Fruit fly (Drosophila melanogaster) whole organism, embryonic: Measurements from ENCODE around the gene ca.

Source experiments
- Awh ChIP-seq: fragments of 200-800 bp; sonication (Bioruptor generic); IDR thresholded peaks from 2 replicates; pipeline ENCODE4, ENCODE4 v1.3.6; 2022; ENCODE audit warnings: missing biosample characterization, missing genetic modification characterization
- CG10321 ChIP-seq: fragments of 200-800 bp; sonication (Bioruptor generic); IDR thresholded peaks from 2 replicates; pipeline ENCODE4 v1.3.6; 2022; ENCODE audit warnings: missing biosample characterization, missing genetic modification characterization
- CG11247 ChIP-seq: fragments of 200-800 bp; sonication (Bioruptor generic); IDR thresholded peaks from 2 replicates; pipeline ENCODE4 v1.3.6; 2022; ENCODE audit warnings: missing biosample characterization, missing genetic modification characterization
- CG11560 ChIP-seq: fragments of 200-800 bp; sonication (Bioruptor generic); IDR thresholded peaks from 3 replicates; pipeline ENCODE4 v1.3.6; 2022; ENCODE audit warnings: missing biosample characterization, missing genetic modification characterization
- CG11696 ChIP-seq: fragments of 200-800 bp; sonication (Bioruptor generic); IDR thresholded peaks from 2 replicates; pipeline ENCODE4 v1.3.6; 2022; ENCODE audit warnings: missing biosample characterization, missing genetic modification characterization
- CG11723 ChIP-seq: fragments of 200-800 bp; sonication (Bioruptor generic); optimal IDR thresholded peaks from 2 replicates; lab custom pipeline; 2017; ENCODE audit warnings: missing biosample characterization, mild to moderate bottlenecking, missing genetic modification characterization
- CG12391 ChIP-seq: fragments of 200-800 bp; sonication (Bioruptor generic); optimal IDR thresholded peaks from 3 replicates; lab custom pipeline; 2018; ENCODE audit warnings: missing biosample characterization, mild to moderate bottlenecking, missing genetic modification characterization, moderate library complexity
- CG15073 ChIP-seq: fragments of 200-800 bp; sonication (Bioruptor generic); optimal IDR thresholded peaks from 2 replicates; lab custom pipeline; 2016; ENCODE audit warnings: missing biosample characterization, missing genetic modification characterization
- CG17328 ChIP-seq: fragments of 200-800 bp; sonication (Bioruptor generic); IDR thresholded peaks from 2 replicates; pipeline ENCODE4 v1.3.6; 2022; ENCODE audit warnings: missing biosample characterization, missing genetic modification characterization
- CG34422 ChIP-seq: fragments of 200-800 bp; sonication (Bioruptor generic); IDR thresholded peaks from 3 replicates; pipeline ENCODE4 v1.3.6; 2022; ENCODE audit warnings: missing biosample characterization, missing genetic modification characterization
- CG6689 ChIP-seq: fragments of 200-800 bp; sonication (Bioruptor generic); IDR thresholded peaks from 2 replicates; pipeline ENCODE4 v1.3.6; 2022; ENCODE audit warnings: missing biosample characterization, missing genetic modification characterization
- Drgx ChIP-seq: fragments of 200-800 bp; sonication (Bioruptor generic); IDR thresholded peaks from 2 replicates; pipeline ENCODE4 v1.3.6; 2022; ENCODE audit warnings: missing biosample characterization, missing genetic modification characterization
- GATAe ChIP-seq: fragments of 200-800 bp; sonication (Bioruptor generic); conservative IDR thresholded peaks from 2 replicates; pipeline ENCODE4 v1.3.6; 2022; ENCODE audit warnings: missing biosample characterization, missing genetic modification characterization
- Hr3 ChIP-seq: fragments of 200-800 bp; sonication (Bioruptor generic); optimal IDR thresholded peaks from 3 replicates; lab custom pipeline; 2016; ENCODE audit warnings: missing biosample characterization, missing genetic modification characterization
- Med ChIP-seq: fragments of 200-800 bp; sonication (Bioruptor generic); peaks from one replicate; lab custom pipeline; 2016; ENCODE audit warnings: missing biosample characterization, missing genetic modification characterization, mild to moderate bottlenecking, inconsistent platforms, moderate library complexity
- Mrtf ChIP-seq: fragments of 200-800 bp; sonication (Bioruptor generic); IDR thresholded peaks from 3 replicates; pipeline ENCODE4 v1.3.6; 2022; ENCODE audit warnings: missing biosample characterization, missing genetic modification characterization
- NFAT ChIP-seq: fragments of 200-800 bp; sonication (Bioruptor generic); IDR thresholded peaks from 2 replicates; pipeline ENCODE4 v1.3.6; 2022; ENCODE audit warnings: missing biosample characterization, missing genetic modification characterization
- Neu2 ChIP-seq: fragments of 200-800 bp; sonication (Bioruptor generic); optimal IDR thresholded peaks from 3 replicates; lab custom pipeline; 2016; ENCODE audit warnings: missing biosample characterization, missing genetic modification characterization, borderline replicate concordance
- Ptx1 ChIP-seq: fragments of 200-800 bp; sonication (Bioruptor generic); IDR thresholded peaks from 2 replicates; pipeline ENCODE4 v1.3.6; 2022; ENCODE audit warnings: missing biosample characterization, missing genetic modification characterization
- Rx ChIP-seq: fragments of 200-800 bp; sonication (Bioruptor generic); IDR thresholded peaks from 2 replicates; pipeline ENCODE4 v1.3.6; 2022; ENCODE audit warnings: missing biosample characterization, missing genetic modification characterization
- Ssrp ChIP-seq: fragments of 200-800 bp; sonication (Bioruptor generic); optimal IDR thresholded peaks from 2 replicates; lab custom pipeline; 2018; ENCODE audit warnings: missing biosample characterization, mild to moderate bottlenecking, missing genetic modification characterization, moderate library complexity
- Xbp1 ChIP-seq: fragments of 200-800 bp; sonication (Bioruptor generic); optimal IDR thresholded peaks from 3 replicates; lab custom pipeline; 2016; ENCODE audit warnings: missing biosample characterization, mild to moderate bottlenecking, missing genetic modification characterization
- amos ChIP-seq: fragments of 200-800 bp; sonication (Bioruptor generic); IDR thresholded peaks from 2 replicates; pipeline ENCODE4 v1.3.6; 2022; ENCODE audit warnings: missing biosample characterization, missing genetic modification characterization; ENCODE audit not compliant: partially characterized antibody
- ap ChIP-seq: fragments of 200-800 bp; sonication (Bioruptor generic); IDR thresholded peaks from 2 replicates; pipeline ENCODE4 v1.3.6; 2022; ENCODE audit warnings: missing biosample characterization, missing genetic modification characterization
- ara ChIP-seq: fragments of 200-800 bp; sonication (Bioruptor generic); IDR thresholded peaks from 2 replicates; pipeline ENCODE4 v1.3.6; 2022; ENCODE audit warnings: missing biosample characterization, missing genetic modification characterization
- az2 ChIP-seq: fragments of 200-800 bp; sonication (Bioruptor generic); optimal IDR thresholded peaks from 3 replicates; lab custom pipeline; 2016; ENCODE audit warnings: missing biosample characterization, missing genetic modification characterization
- chif ChIP-seq, 2 experiments: fragments of 200-800 bp; sonication (Bioruptor generic); optimal IDR thresholded peaks; 3 replicates each; lab custom pipeline; 2016; ENCODE audit warnings: missing biosample characterization in 2 of 2, missing genetic modification characterization in 2 of 2
- ci ChIP-seq: fragments of 200-800 bp; sonication (Bioruptor generic); IDR thresholded peaks from 3 replicates; pipeline ENCODE4 v1.3.6; 2022; ENCODE audit warnings: missing biosample characterization, missing genetic modification characterization
- dati ChIP-seq: fragments of 200-800 bp; sonication (Bioruptor generic); IDR thresholded peaks from 2 replicates; pipeline ENCODE4 v1.3.6; 2022; ENCODE audit warnings: missing biosample characterization, missing genetic modification characterization
- dmrt11E ChIP-seq: fragments of 200-800 bp; sonication (Bioruptor generic); optimal IDR thresholded peaks from 3 replicates; lab custom pipeline; 2018; ENCODE audit warnings: missing biosample characterization, mild to moderate bottlenecking, missing genetic modification characterization, moderate library complexity
- dysf ChIP-seq: fragments of 200-800 bp; sonication (Bioruptor generic); IDR thresholded peaks from 3 replicates; pipeline ENCODE4 v1.3.6; 2022; ENCODE audit warnings: missing biosample characterization, missing genetic modification characterization
- esg ChIP-seq: fragments of 200-800 bp; sonication (Bioruptor generic); conservative IDR thresholded peaks from 2 replicates; pipeline ENCODE4 v1.3.6; 2022; ENCODE audit warnings: missing biosample characterization, missing genetic modification characterization
- gce ChIP-seq: fragments of 200-800 bp; sonication (Bioruptor generic); IDR thresholded peaks from 3 replicates; pipeline ENCODE4 v1.3.6; 2022; ENCODE audit warnings: missing biosample characterization, missing genetic modification characterization
- gfzf ChIP-seq: fragments of 200-800 bp; sonication (Bioruptor generic); optimal IDR thresholded peaks from 2 replicates; lab custom pipeline; 2016; ENCODE audit warnings: missing biosample characterization, mild to moderate bottlenecking, missing genetic modification characterization, moderate library complexity
- hkb ChIP-seq, 2 experiments: fragments of 200-800 bp in 1 of 2; fragments of >200 bp in 1 of 2; sonication (Bioruptor generic) in 1 of 2; IDR thresholded peaks in 1 of 2; optimal IDR thresholded peaks in 1 of 2; 2 replicates each; pipeline versions ENCODE4 v1.3.6 to Lab custom; 2017 to 2022; ENCODE audit warnings: missing biosample characterization in 1 of 2, missing genetic modification characterization in 1 of 2
- ken ChIP-seq: fragments of 200-800 bp; sonication (Bioruptor generic); IDR thresholded peaks from 3 replicates; pipeline ENCODE4 v1.3.6; 2022; ENCODE audit warnings: missing biosample characterization, missing genetic modification characterization
- lab ChIP-seq: fragments of 200-800 bp; sonication (Bioruptor generic); optimal IDR thresholded peaks from 3 replicates; lab custom pipeline; 2017; ENCODE audit warnings: missing biosample characterization, missing genetic modification characterization, mild to moderate bottlenecking, moderate library complexity, missing genetic modification reagents
- nmo ChIP-seq: fragments of 200-800 bp; sonication (Bioruptor generic); optimal IDR thresholded peaks from 2 replicates; lab custom pipeline; 2018; ENCODE audit warnings: missing biosample characterization, mild to moderate bottlenecking, missing genetic modification characterization, moderate library complexity
- pan ChIP-seq, 4 experiments: fragments of >200 bp in 3 of 4; fragments of 200-800 bp in 1 of 4; sonication (Bioruptor generic) in 1 of 4; optimal IDR thresholded peaks in 3 of 4; IDR thresholded peaks in 1 of 4; 2 replicates each; pipeline versions ENCODE4 v1.3.6 to Lab custom; 2017 to 2022; ENCODE audit warnings: missing biosample characterization in 2 of 4, missing genetic modification characterization in 2 of 4, mixed read lengths in 1 of 4
- prd ChIP-seq, 3 experiments: fragments of >200 bp in 2 of 3; fragments of 200-800 bp in 1 of 3; sonication (Bioruptor generic) in 1 of 3; optimal IDR thresholded peaks in 2 of 3; IDR thresholded peaks in 1 of 3; 2 replicates in 2 of 3; 3 replicates in 1 of 3; pipeline versions ENCODE4 v1.3.6 to Lab custom; 2017 to 2022; ENCODE audit warnings: missing biosample characterization in 1 of 3, missing genetic modification characterization in 1 of 3
- pum ChIP-seq: fragments of 200-800 bp; sonication (Bioruptor generic); optimal IDR thresholded peaks from 2 replicates; lab custom pipeline; 2016; ENCODE audit warnings: missing biosample characterization, missing genetic modification characterization
- row ChIP-seq: fragments of 200-800 bp; sonication (Bioruptor generic); IDR thresholded peaks from 3 replicates; pipeline ENCODE4 v1.3.6; 2022; ENCODE audit warnings: missing biosample characterization, missing genetic modification characterization
- ssp ChIP-seq: fragments of 200-800 bp; sonication (Bioruptor generic); IDR thresholded peaks from 2 replicates; pipeline ENCODE4 v1.3.6; 2022; ENCODE audit warnings: missing biosample characterization, missing genetic modification characterization
- zen2 ChIP-seq: fragments of 200-800 bp; sonication (Bioruptor generic); IDR thresholded peaks from 3 replicates; pipeline ENCODE4 v1.3.6; 2022; ENCODE audit warnings: missing biosample characterization, missing genetic modification characterization; ENCODE audit not compliant: partially characterized antibody
- zfh1 ChIP-seq: fragments of 200-800 bp; sonication (Bioruptor generic); IDR thresholded peaks from 3 replicates; pipeline ENCODE4 v1.3.6; 2022; ENCODE audit warnings: missing biosample characterization, missing genetic modification characterization

The ca gene

dm6 chr3R:29841293-29841791, 34.7 kb downstream of the ca start, which contains the start of gene Cad99C (continued):
- TF ChIP-seq amos (GFP tag; lab: Robert Waterston, UW): peak; percentile 39; the same call in 1 of the 2 replicates

- TF ChIP-seq prd (optimal IDR thresholded peaks at IDR 0.05; lab: Kevin White, UChicago) (no peak), prd (GFP tag; IDR thresholded peaks at IDR 0.05; lab: Robert Waterston, UW) (peak; percentile 69; the same call in 2 of the 3 replicates), dysf (GFP tag; lab: Robert Waterston, UW) (peak; percentile 38; the same call in 1 of the 3 replicates), lab (GFP tag; lab: Kevin White, UChicago) (no peak), zfh1 (GFP tag; lab: Robert Waterston, UW) (0 out of 3 replicates have a peak, but pooled peaks have one; percentile 19), row (GFP tag; lab: Robert Waterston, UW) (0 out of 3 replicates have a peak, but pooled peaks have one; percentile 29), Ssrp (peak; percentile 15), nmo (peak; percentile 30), Xbp1 (GFP tag; lab: Kevin White, UChicago) (peak; percentile 13), chif (GFP tag; optimal IDR thresholded peaks at IDR 0.05; lab: Kevin White, UChicago) (peak in 1 of 2 experiments; percentile 28), pum (GFP tag; lab: Kevin White, UChicago) (no peak), CG11723 (GFP tag; lab: Kevin White, UChicago) (no peak), ara (GFP tag; lab: Robert Waterston, UW) (peak; percentile 51; the same call in 1 of the 2 replicates), Ptx1 (GFP tag; lab: Robert Waterston, UW) (peak; percentile 41), Drgx (GFP tag; lab: Robert Waterston, UW) (peak; percentile 88), ssp (peak; percentile 26; the same call in 1 of the 2 replicates), CG10321 (GFP tag; lab: Robert Waterston, UW) (no peak), CG11247 (GFP tag; lab: Robert Waterston, UW) (0 out of 2 replicates have a peak, but pooled peaks have one; percentile 7), pan (optimal IDR thresholded peaks at IDR 0.05; lab: Kevin White, UChicago) (no peak), pan (GFP tag; optimal IDR thresholded peaks at IDR 0.05 in 1 of 2, IDR thresholded peaks at IDR 0.05 in 1 of 2) (peak in 1 of 2 experiments; percentile 49), ap (GFP tag; lab: Robert Waterston, UW) (0 out of 2 replicates have a peak, but pooled peaks have one; percentile 5), dmrt11E (tag; lab: Kevin White, UChicago) (peak; percentile 24), Neu2 (no peak), hkb (optimal IDR thresholded peaks at IDR 0.05; lab: Kevin White, UChicago) (no peak), hkb (GFP tag; IDR thresholded peaks at IDR 0.05; lab: Robert Waterston, UW) (0 out of 2 replicates have a peak, but pooled peaks have one; percentile 18), az2 (peak; percentile 4), CG6689 (GFP tag; lab: Robert Waterston, UW) (peak; percentile 23; the same call in 1 of the 2 replicates), zen2 (no peak), NFAT (GFP tag; lab: Robert Waterston, UW) (no peak), Awh (peak; percentile 35; the same call in 1 of the 2 replicates), Mrtf (GFP tag; lab: Robert Waterston, UW) (0 out of 3 replicates have a peak, but pooled peaks have one; percentile 28), Hr3 (GFP tag; lab: Kevin White, UChicago) (no peak), CG12391 (peak; percentile 10), CG11560 (0 out of 3 replicates have a peak, but pooled peaks have one; percentile 13), ken (no peak), gfzf (GFP tag; lab: Kevin White, UChicago) (no peak), GATAe (GFP tag; lab: Robert Waterston, UW) (no peak), Med (GFP tag; lab: Kevin White, UChicago) (peak; percentile 74), dati (0 out of 2 replicates have a peak, but pooled peaks have one; percentile 18), ci (peak; percentile 48; the same call in 1 of the 3 replicates), CG34422 (GFP tag; lab: Robert Waterston, UW) (0 out of 3 replicates have a peak, but pooled peaks have one; percentile 32), CG17328 (GFP tag; lab: Robert Waterston, UW) (0 out of 2 replicates have a peak, but pooled peaks have one; percentile 21), esg (GFP tag; lab: Robert Waterston, UW) (0 out of 2 replicates have a peak, but pooled peaks have one; percentile 17), gce (GFP tag; lab: Robert Waterston, UW) (peak; percentile 54; the same call in 1 of the 3 replicates), CG11696 (GFP tag; lab: Robert Waterston, UW) (no peak), CG15073 (GFP tag; lab: Kevin White, UChicago) (no peak), Rx (GFP tag; lab: Robert Waterston, UW) (peak; percentile 26; the same call in 1 of the 2 replicates)
Measured at dm6 chr3R:29847126-29847525, 40.5 kb downstream of the ca start.
